Worm (Caenorhabditis elegans) whole organism, L1 larva: ENCODE data around the gene C18D4.4.

Experiments used
- C34B4.2 ChIP-seq: sonication (generic microtip); optimal IDR thresholded peaks from 2 replicates; lab custom pipeline; 2017; ENCODE audit warnings: mild to moderate bottlenecking, missing genetic modification characterization, missing compliant biosample characterization
- F16B12.6 ChIP-seq: fragments of 150-350 bp; optimal IDR thresholded peaks from 2 replicates; lab custom pipeline; 2014; ENCODE audit warnings: missing biosample characterization, missing genetic modification characterization
- Y116A8C.19 ChIP-seq: sonication (generic microtip); optimal IDR thresholded peaks from 2 replicates; lab custom pipeline; 2016; ENCODE audit warnings: missing compliant biosample characterization, missing genetic modification characterization, borderline replicate concordance
- aly-2 ChIP-seq: fragments of 150-350 bp; optimal IDR thresholded peaks from 2 replicates; lab custom pipeline; 2014; ENCODE audit warnings: missing biosample characterization, missing genetic modification characterization
- ama-1 ChIP-seq: fragments of 150-350 bp; optimal IDR thresholded peaks from 2 replicates; lab custom pipeline; 2014
- blmp-1 ChIP-seq: fragments of 150-350 bp; optimal IDR thresholded peaks from 2 replicates; lab custom pipeline; 2014; ENCODE audit warnings: missing biosample characterization, missing genetic modification characterization
- ceh-90 ChIP-seq: sonication (generic microtip); optimal IDR thresholded peaks from 2 replicates; lab custom pipeline; 2016; ENCODE audit warnings: missing genetic modification characterization, missing compliant biosample characterization
- dpl-1 ChIP-seq, 3 experiments: fragments of 150-350 bp in 2 of 3; sonication (generic microtip) in 1 of 3; optimal IDR thresholded peaks; 2 replicates each; lab custom pipeline; 2014 to 2017; ENCODE audit warnings: missing biosample characterization in 3 of 3, missing genetic modification characterization in 3 of 3, missing genetic modification reagents in 3 of 3
- efl-1 ChIP-seq, 4 experiments: fragments of 150-350 bp; optimal IDR thresholded peaks in 3 of 4; peaks in 1 of 4; 1 replicate in 1 of 4; 2 replicates in 3 of 4; lab custom pipeline; 2014; ENCODE audit warnings: missing biosample characterization in 2 of 4, missing genetic modification characterization in 2 of 4, missing genetic modification reagents in 2 of 4
- efl-3 ChIP-seq: fragments of 200-800 bp; sonication (Bioruptor generic); optimal IDR thresholded peaks from 2 replicates; lab custom pipeline; 2018; ENCODE audit warnings: mild to moderate bottlenecking, missing genetic modification characterization, missing compliant biosample characterization
- egl-13 ChIP-seq: sonication (generic microtip); optimal IDR thresholded peaks from 2 replicates; lab custom pipeline; 2016; ENCODE audit warnings: missing genotype, missing genetic modification reagents, missing genetic modification characterization, missing compliant biosample characterization
- egl-27 ChIP-seq, 2 experiments: fragments of 150-350 bp in 1 of 2; sonication (generic microtip); optimal IDR thresholded peaks; 3 replicates each; lab custom pipeline; 2017 to 2018; ENCODE audit warnings: missing biosample characterization in 2 of 2, missing genetic modification characterization in 2 of 2, missing genetic modification reagents in 2 of 2
- fkh-10 ChIP-seq: sonication (generic microtip); optimal IDR thresholded peaks from 2 replicates; lab custom pipeline; 2017; ENCODE audit warnings: missing biosample characterization, missing genetic modification reagents, missing genetic modification characterization
- fkh-8 ChIP-seq: sonication (generic microtip); optimal IDR thresholded peaks from 2 replicates; lab custom pipeline; 2016; ENCODE audit warnings: mild to moderate bottlenecking, missing genetic modification characterization, missing compliant biosample characterization
- grh-1 ChIP-seq: fragments of 200-800 bp; sonication (Bioruptor generic); IDR thresholded peaks from 2 replicates; pipeline ENCODE4 v1.3.6; 2022; ENCODE audit warnings: missing genetic modification reagents, missing genetic modification characterization, missing compliant biosample characterization
- hpl-2 ChIP-seq: fragments of 150-350 bp; optimal IDR thresholded peaks from 2 replicates; lab custom pipeline; 2014; ENCODE audit warnings: missing biosample characterization, missing genetic modification reagents, missing genetic modification characterization
- lin-13 ChIP-seq: fragments of 150-350 bp; optimal IDR thresholded peaks from 2 replicates; lab custom pipeline; 2014; ENCODE audit warnings: missing biosample characterization, missing genetic modification reagents, missing genetic modification characterization
- lin-15B ChIP-seq: fragments of 150-350 bp; sonication (generic microtip); optimal IDR thresholded peaks from 3 replicates; lab custom pipeline; 2014; ENCODE audit warnings: missing biosample characterization, missing genetic modification characterization
- lin-35 ChIP-seq, 2 experiments: fragments of 150-350 bp; optimal IDR thresholded peaks; 2 replicates each; lab custom pipeline; 2014; ENCODE audit warnings: missing biosample characterization in 2 of 2, missing genetic modification characterization in 2 of 2, missing genetic modification reagents in 2 of 2
- lin-39 ChIP-seq: fragments of 150-350 bp; optimal IDR thresholded peaks from 2 replicates; lab custom pipeline; 2014; ENCODE audit warnings: missing biosample characterization, missing genetic modification reagents, missing genetic modification characterization
- lsy-2 ChIP-seq, 2 experiments: fragments of 150-350 bp; optimal IDR thresholded peaks; 2 replicates each; lab custom pipeline; 2014; ENCODE audit warnings: missing biosample characterization in 2 of 2, missing genetic modification characterization in 2 of 2
- mab-9 ChIP-seq: fragments of 200-800 bp; sonication (Bioruptor generic); IDR thresholded peaks from 2 replicates; pipeline ENCODE4 v1.3.6; 2022; ENCODE audit warnings: missing genetic modification reagents, missing genetic modification characterization, missing compliant biosample characterization
- mdl-1 ChIP-seq, 2 experiments: fragments of 150-350 bp; optimal IDR thresholded peaks; 2 replicates each; lab custom pipeline; 2014 to 2017; ENCODE audit warnings: missing biosample characterization in 2 of 2, missing genetic modification characterization in 2 of 2, inconsistent platforms in 1 of 2
- mef-2 ChIP-seq: fragments of 150-350 bp; optimal IDR thresholded peaks from 2 replicates; lab custom pipeline; 2014; ENCODE audit warnings: missing biosample characterization, missing genetic modification characterization
- mep-1 ChIP-seq: fragments of 150-350 bp; optimal IDR thresholded peaks from 2 replicates; lab custom pipeline; 2014; ENCODE audit warnings: missing biosample characterization, missing genetic modification characterization
- nhr-12 ChIP-seq: sonication (generic microtip); optimal IDR thresholded peaks from 2 replicates; lab custom pipeline; 2017; ENCODE audit warnings: missing biosample characterization, missing genetic modification characterization
- nhr-19 ChIP-seq: fragments of 200-800 bp; sonication (Bioruptor generic); conservative IDR thresholded peaks from 2 replicates; pipeline ENCODE4 v1.3.6; 2022; ENCODE audit warnings: missing genetic modification characterization, missing compliant biosample characterization
- nhr-20 ChIP-seq: sonication (generic microtip); optimal IDR thresholded peaks from 2 replicates; lab custom pipeline; 2016; ENCODE audit warnings: mild to moderate bottlenecking, missing genetic modification characterization, missing compliant biosample characterization
- nhr-237 ChIP-seq: fragments of 150-350 bp; optimal IDR thresholded peaks from 2 replicates; lab custom pipeline; 2014; ENCODE audit warnings: missing biosample characterization, missing genetic modification characterization
- nhr-28 ChIP-seq: fragments of 150-350 bp; optimal IDR thresholded peaks from 2 replicates; lab custom pipeline; 2014; ENCODE audit warnings: missing biosample characterization, missing genetic modification characterization
- nhr-47 ChIP-seq: sonication (generic microtip); optimal IDR thresholded peaks from 2 replicates; lab custom pipeline; 2016; ENCODE audit warnings: mild to moderate bottlenecking, missing genetic modification characterization, moderate library complexity, missing compliant biosample characterization
- nhr-84 ChIP-seq: sonication (generic microtip); optimal IDR thresholded peaks from 2 replicates; lab custom pipeline; 2017; ENCODE audit warnings: missing biosample characterization, missing genetic modification characterization
- pag-3 ChIP-seq: sonication (generic microtip); optimal IDR thresholded peaks from 2 replicates; lab custom pipeline; 2017; ENCODE audit warnings: missing genetic modification characterization, mild to moderate bottlenecking, missing compliant biosample characterization, antibody characterized with exemption, borderline replicate concordance; ENCODE audit not compliant: insufficient read depth
- rnt-1 ChIP-seq: sonication (generic microtip); optimal IDR thresholded peaks from 2 replicates; lab custom pipeline; 2016; ENCODE audit warnings: mild to moderate bottlenecking, missing genetic modification characterization, moderate library complexity, missing compliant biosample characterization
- skn-1 ChIP-seq: fragments of 150-350 bp; optimal IDR thresholded peaks from 2 replicates; lab custom pipeline; 2014; ENCODE audit warnings: missing biosample characterization, missing genetic modification characterization
- snu-23 ChIP-seq: sonication (generic microtip); optimal IDR thresholded peaks from 2 replicates; lab custom pipeline; 2016; ENCODE audit warnings: missing genetic modification characterization, missing compliant biosample characterization
- sox-4 ChIP-seq: sonication (generic microtip); optimal IDR thresholded peaks from 2 replicates; lab custom pipeline; 2016; ENCODE audit warnings: missing genetic modification characterization, missing compliant biosample characterization
- sptf-1 ChIP-seq: fragments of 150-350 bp; optimal IDR thresholded peaks from 2 replicates; lab custom pipeline; 2014; ENCODE audit warnings: missing biosample characterization, missing genetic modification characterization
- tbx-2 ChIP-seq: sonication (generic microtip); optimal IDR thresholded peaks from 2 replicates; lab custom pipeline; 2016; ENCODE audit warnings: missing genetic modification characterization, missing compliant biosample characterization
- unc-130 ChIP-seq: fragments of 150-350 bp; optimal IDR thresholded peaks from 2 replicates; lab custom pipeline; 2017; ENCODE audit warnings: missing biosample characterization, missing genetic modification characterization, inconsistent platforms
- unc-98 ChIP-seq: fragments of 200-800 bp; sonication (Bioruptor generic); IDR thresholded peaks from 2 replicates; pipeline ENCODE4 v1.3.6; 2022; ENCODE audit warnings: missing genetic modification characterization, missing compliant biosample characterization
- vab-15 ChIP-seq: sonication (generic microtip); optimal IDR thresholded peaks from 2 replicates; lab custom pipeline; 2017; ENCODE audit warnings: missing genotype, mild to moderate bottlenecking, missing genetic modification characterization, missing compliant biosample characterization
- zag-1 ChIP-seq: fragments of 150-350 bp; optimal IDR thresholded peaks from 2 replicates; lab custom pipeline; 2014; ENCODE audit warnings: missing biosample characterization, missing genetic modification characterization
- ztf-11 ChIP-seq, 2 experiments: sonication (generic microtip); optimal IDR thresholded peaks; 2 replicates each; lab custom pipeline; 2016 to 2017; ENCODE audit warnings: missing genetic modification characterization in 2 of 2, missing biosample characterization in 1 of 2, missing compliant biosample characterization in 1 of 2
- ztf-4 ChIP-seq: fragments of 150-350 bp; optimal IDR thresholded peaks from 2 replicates; lab custom pipeline; 2014; ENCODE audit warnings: missing biosample characterization, missing genetic modification characterization

Gene C18D4.4

DNA sequence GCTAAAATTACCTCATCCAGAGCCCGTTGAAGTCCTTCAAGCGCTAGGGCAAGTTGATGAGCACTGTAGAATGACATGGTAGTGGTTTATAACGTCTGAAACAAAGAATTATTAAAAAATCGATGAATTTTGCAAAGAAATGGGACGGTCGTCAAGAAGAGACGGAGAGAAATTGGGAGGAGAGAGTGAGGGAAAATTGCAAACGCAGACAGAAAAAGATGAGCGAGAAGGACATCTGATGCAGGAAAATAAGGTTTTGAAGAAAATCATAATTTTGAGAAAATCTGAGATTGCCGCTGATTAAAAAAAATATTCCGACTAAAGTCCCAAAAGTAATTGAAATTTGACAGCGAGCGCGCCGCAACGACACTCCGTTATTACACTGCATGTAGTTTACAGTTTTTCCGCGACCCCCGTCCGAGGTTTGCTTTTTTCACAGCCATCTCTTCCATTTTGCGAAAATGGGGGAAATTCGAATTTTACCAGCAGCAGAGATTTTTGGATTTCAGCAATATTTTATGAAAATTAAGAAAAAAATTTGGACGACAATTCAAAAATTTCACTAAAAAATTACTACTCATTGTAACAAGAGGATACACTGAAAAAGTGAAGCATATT, 7.1 kb upstream of the C18D4.4 start, which contains the start of gene C18D4.6:
Gene C18D4.6 (minus strand): TSS at position 97 of the 618 bp plus-strand sequence.
- no peak for TF ChIP-seq pag-3
- TF ChIP-seq Y116A8C.19 (tag; lab: Kevin White, UChicago), result no peak
- no peak for TF ChIP-seq lin-13 (GFP tag; lab: Kevin White, UChicago)
- TF ChIP-seq ztf-11 (tag; optimal IDR thresholded peaks at IDR 0.05; lab: Kevin White, UChicago), result no peak
- TF ChIP-seq hpl-2, result no peak
- no peak for TF ChIP-seq sox-4 (tag; lab: Kevin White, UChicago)
- no peak for TF ChIP-seq grh-1 (GFP tag; lab: Robert Waterston, UW)
- TF ChIP-seq mef-2 (tag; lab: Kevin White, UChicago), result no peak
- no peak for TF ChIP-seq zag-1 (tag; lab: Kevin White, UChicago)
- TF ChIP-seq efl-1 (optimal IDR thresholded peaks at IDR 0.05; lab: Kevin White, UChicago), result peak; percentile 46 to 74
- peak; percentile 70 to 96 for TF ChIP-seq efl-1 (GFP tag; optimal IDR thresholded peaks at IDR 0.05 in 1 of 2; lab: Kevin White, UChicago)
- TF ChIP-seq ceh-90 (tag; lab: Kevin White, UChicago), result no peak
- no peak for TF ChIP-seq vab-15 (tag; lab: Kevin White, UChicago)
- TF ChIP-seq sptf-1 (tag; lab: Kevin White, UChicago), result no peak
- TF ChIP-seq dpl-1 (GFP tag; optimal IDR thresholded peaks at IDR 0.05; lab: Kevin White, UChicago), result peak; percentile 32 to 76 (median 54)
- no peak for TF ChIP-seq nhr-237 (tag; lab: Kevin White, UChicago)
- no peak for TF ChIP-seq nhr-19 (GFP tag; lab: Robert Waterston, UW)
- no peak for TF ChIP-seq fkh-10
- no peak for TF ChIP-seq F16B12.6
- TF ChIP-seq tbx-2 (tag; lab: Kevin White, UChicago), result peak; percentile 17
- TF ChIP-seq snu-23 (GFP tag; lab: Kevin White, UChicago), result peak; percentile 13
- peak; percentile 41 to 88 for TF ChIP-seq lin-35 (GFP tag; optimal IDR thresholded peaks at IDR 0.05; lab: Kevin White, UChicago)
- no peak for TF ChIP-seq egl-27 (tag; optimal IDR thresholded peaks at IDR 0.05; lab: Kevin White, UChicago)
- TF ChIP-seq C34B4.2 (tag; lab: Kevin White, UChicago), result no peak
- no peak for TF ChIP-seq mab-9 (GFP tag; lab: Robert Waterston, UW)
- no peak for TF ChIP-seq unc-130 (tag; lab: Kevin White, UChicago)
- TF ChIP-seq blmp-1 (tag; lab: Kevin White, UChicago), result no peak
- TF ChIP-seq ztf-4 (tag; lab: Kevin White, UChicago), result no peak
- no peak for TF ChIP-seq mep-1 (tag; lab: Kevin White, UChicago)
- no peak for TF ChIP-seq lin-39
- peak; percentile 11 for TF ChIP-seq rnt-1 (tag; lab: Kevin White, UChicago)
- TF ChIP-seq lsy-2 (tag; optimal IDR thresholded peaks at IDR 0.05; lab: Kevin White, UChicago), result peak in 1 of 2 experiments; percentile 27
- peak; percentile 23 for TF ChIP-seq lin-15B (tag; lab: Kevin White, UChicago)
- no peak for TF ChIP-seq aly-2 (tag; lab: Kevin White, UChicago)
- TF ChIP-seq nhr-20 (tag; lab: Kevin White, UChicago), result no peak
- no peak for TF ChIP-seq egl-13 (tag; lab: Kevin White, UChicago)
- no peak for TF ChIP-seq skn-1 (tag; lab: Kevin White, UChicago)
- no peak for TF ChIP-seq efl-3
- TF ChIP-seq nhr-28 (tag; lab: Kevin White, UChicago), result no peak
- no peak for TF ChIP-seq nhr-84 (tag; lab: Kevin White, UChicago)
- TF ChIP-seq mdl-1 (tag; optimal IDR thresholded peaks at IDR 0.05; lab: Kevin White, UChicago), result no peak
- no peak for TF ChIP-seq unc-98 (GFP tag; lab: Robert Waterston, UW)
- no peak for TF ChIP-seq nhr-12
- TF ChIP-seq nhr-47 (tag; lab: Kevin White, UChicago), result no peak
- no peak for TF ChIP-seq ama-1 (lab: Kevin White, UChicago)
- no peak for TF ChIP-seq fkh-8 (tag; lab: Kevin White, UChicago)
